Fruit fly (Drosophila melanogaster): ENCODE measurements around the gene CG14881.

- TF ChIP-seq CG8478 (optimal IDR thresholded peaks at IDR 0.05): no peak
- TF ChIP-seq CTCF (optimal IDR thresholded peaks at IDR 0.05): no peak
Measured at dm6 chr3R:16483877-16484417, 49.2 kb downstream of the CG14881 start, which contains the start of gene Der-2.
